Fruit fly (Drosophila melanogaster) whole organism, embryonic: ENCODE results near the gene CG13252.
A peak's percentile ranks its signal among the peaks of the same experiment; 100 is the strongest.

ENCODE experiments used
- Bdp1 ChIP-seq: fragments of 200-800 bp; sonication (Bioruptor generic); optimal IDR thresholded peaks from 3 replicates; lab custom pipeline; 2016; ENCODE audit warnings: missing biosample characterization, missing genetic modification characterization
- BtbVII ChIP-seq: fragments of 200-800 bp; sonication (Bioruptor generic); optimal IDR thresholded peaks from 3 replicates; lab custom pipeline; 2017; ENCODE audit warnings: missing biosample characterization, mild to moderate bottlenecking, missing genetic modification characterization
- CG10462 ChIP-seq: fragments of 200-800 bp; sonication (Bioruptor generic); optimal IDR thresholded peaks from 2 replicates; lab custom pipeline; 2016; ENCODE audit warnings: missing biosample characterization, missing genetic modification characterization
- CG1647 ChIP-seq: fragments of 200-800 bp; sonication (Bioruptor generic); optimal IDR thresholded peaks from 3 replicates; lab custom pipeline; 2016; ENCODE audit warnings: missing biosample characterization, missing genetic modification characterization
- CG17328 ChIP-seq: fragments of 200-800 bp; sonication (Bioruptor generic); IDR thresholded peaks from 2 replicates; pipeline ENCODE4 v1.3.6; 2022; ENCODE audit warnings: missing biosample characterization, missing genetic modification characterization
- CG2120 ChIP-seq: fragments of 200-800 bp; sonication (Bioruptor generic); optimal IDR thresholded peaks from 3 replicates; lab custom pipeline; 2016; ENCODE audit warnings: missing biosample characterization, missing genetic modification characterization
- CG2199 ChIP-seq: fragments of 200-800 bp; sonication (Bioruptor generic); IDR thresholded peaks from 3 replicates; pipeline ENCODE4 v1.3.6; 2022; ENCODE audit warnings: missing biosample characterization, missing genetic modification characterization
- CG2875 ChIP-seq: fragments of 200-800 bp; sonication (Bioruptor generic); optimal IDR thresholded peaks from 2 replicates; lab custom pipeline; 2017; ENCODE audit warnings: missing biosample characterization, mild to moderate bottlenecking, missing genetic modification characterization, missing genetic modification reagents
- CG2889 ChIP-seq: fragments of 200-800 bp; sonication (Bioruptor generic); IDR thresholded peaks from 3 replicates; pipeline ENCODE4 v1.3.6; 2022; ENCODE audit warnings: missing biosample characterization, missing genetic modification characterization
- CG30020 ChIP-seq: fragments of 200-800 bp; optimal IDR thresholded peaks from 2 replicates; lab custom pipeline; 2019; ENCODE audit warnings: missing biosample characterization, mild to moderate bottlenecking, missing genetic modification characterization, moderate library complexity
- CG3281 ChIP-seq: fragments of 200-800 bp; sonication (Bioruptor generic); optimal IDR thresholded peaks from 3 replicates; lab custom pipeline; 2017; ENCODE audit warnings: missing biosample characterization, mild to moderate bottlenecking, missing genetic modification characterization
- CG33557 ChIP-seq: fragments of 200-800 bp; sonication (Bioruptor generic); optimal IDR thresholded peaks from 2 replicates; lab custom pipeline; 2019; ENCODE audit warnings: missing biosample characterization, mild to moderate bottlenecking, missing genetic modification characterization, moderate library complexity
- CG3407 ChIP-seq: fragments of 200-800 bp; sonication (Bioruptor generic); optimal IDR thresholded peaks from 2 replicates; lab custom pipeline; 2018; ENCODE audit warnings: missing biosample characterization, mild to moderate bottlenecking, missing genetic modification characterization
- CG4328 ChIP-seq: fragments of 200-800 bp; sonication (Bioruptor generic); optimal IDR thresholded peaks from 3 replicates; lab custom pipeline; 2017; ENCODE audit warnings: missing biosample characterization, missing genetic modification reagents, missing genetic modification characterization
- CG4424 ChIP-seq: fragments of 200-800 bp; sonication (Bioruptor generic); optimal IDR thresholded peaks from 3 replicates; lab custom pipeline; 2016; ENCODE audit warnings: missing biosample characterization, missing genetic modification characterization
- CG6175 ChIP-seq: fragments of 200-800 bp; sonication (Bioruptor generic); IDR thresholded peaks from 3 replicates; pipeline ENCODE4 v1.3.6; 2022; ENCODE audit warnings: missing biosample characterization, missing genetic modification characterization
- CG6813 ChIP-seq: fragments of 200-800 bp; sonication (Bioruptor generic); optimal IDR thresholded peaks from 2 replicates; lab custom pipeline; 2017; ENCODE audit warnings: missing biosample characterization, missing genetic modification characterization, mild to moderate bottlenecking, moderate library complexity, missing genetic modification reagents
- CG8388 ChIP-seq: fragments of 200-800 bp; sonication (Bioruptor generic); optimal IDR thresholded peaks from 2 replicates; lab custom pipeline; 2019; ENCODE audit warnings: missing biosample characterization, mild to moderate bottlenecking, missing genetic modification characterization, moderate library complexity
- CG9215 ChIP-seq: fragments of 200-800 bp; sonication (Bioruptor generic); IDR thresholded peaks from 2 replicates; pipeline ENCODE4 v1.3.6; 2022; ENCODE audit warnings: missing biosample characterization, missing genetic modification characterization
- Camta ChIP-seq: fragments of 200-800 bp; sonication (Bioruptor generic); optimal IDR thresholded peaks from 2 replicates; lab custom pipeline; 2016; ENCODE audit warnings: missing biosample characterization, missing genetic modification characterization
- CrebB ChIP-seq: fragments of 200-800 bp; sonication (Bioruptor generic); optimal IDR thresholded peaks from 3 replicates; lab custom pipeline; 2018; ENCODE audit warnings: missing biosample characterization, mild to moderate bottlenecking, missing genetic modification characterization
- Dip3 ChIP-seq: fragments of 200-800 bp; sonication (Bioruptor generic); optimal IDR thresholded peaks from 3 replicates; lab custom pipeline; 2016; ENCODE audit warnings: missing biosample characterization, missing genetic modification characterization
- Doc2 ChIP-seq: fragments of 200-800 bp; sonication (Bioruptor generic); IDR thresholded peaks from 2 replicates; pipeline ENCODE4 v1.3.6; 2022; ENCODE audit warnings: missing biosample characterization, missing genetic modification characterization
- Dp ChIP-seq: fragments of 200-800 bp; sonication (Bioruptor generic); optimal IDR thresholded peaks from 2 replicates; lab custom pipeline; 2018; ENCODE audit warnings: missing biosample characterization, mild to moderate bottlenecking, missing genetic modification characterization, moderate library complexity
- E2f1 ChIP-seq: fragments of 200-800 bp; sonication (Bioruptor generic); IDR thresholded peaks from 2 replicates; pipeline ENCODE4 v1.3.6; 2022; ENCODE audit warnings: missing biosample characterization, missing genetic modification characterization
- HHEX ChIP-seq: fragments of 200-800 bp; sonication (Bioruptor generic); optimal IDR thresholded peaks from 3 replicates; lab custom pipeline; 2017; ENCODE audit warnings: missing biosample characterization, mild to moderate bottlenecking, missing genetic modification characterization, missing genetic modification reagents
- Jarid2 ChIP-seq: fragments of 200-800 bp; sonication (Bioruptor generic); optimal IDR thresholded peaks from 3 replicates; lab custom pipeline; 2017; ENCODE audit warnings: mild to moderate bottlenecking, missing biosample characterization, missing genetic modification reagents, missing genetic modification characterization
- Myb ChIP-seq: fragments of 200-800 bp; sonication (Bioruptor generic); optimal IDR thresholded peaks from 2 replicates; lab custom pipeline; 2016; ENCODE audit warnings: missing biosample characterization, missing genetic modification characterization
- Nf-YC ChIP-seq: fragments of 200-800 bp; optimal IDR thresholded peaks from 3 replicates; lab custom pipeline; 2019; ENCODE audit warnings: missing biosample characterization, mild to moderate bottlenecking, missing genetic modification characterization, moderate library complexity
- Sox100B ChIP-seq: fragments of 200-800 bp; sonication (Bioruptor generic); optimal IDR thresholded peaks from 3 replicates; lab custom pipeline; 2018; ENCODE audit warnings: missing biosample characterization, mild to moderate bottlenecking, missing genetic modification characterization
- Stat92E ChIP-seq, 3 experiments: fragments of >200 bp in 2 of 3; fragments of 200-800 bp in 1 of 3; sonication (Bioruptor generic) in 1 of 3; optimal IDR thresholded peaks; 2 replicates each; lab custom pipeline; 2017 to 2019; ENCODE audit warnings: missing biosample characterization in 3 of 3, missing genetic modification characterization in 3 of 3, mild to moderate bottlenecking in 1 of 3, moderate library complexity in 1 of 3
- Tbp ChIP-seq: fragments of >200 bp; optimal IDR thresholded peaks from 2 replicates; lab custom pipeline; 2018; ENCODE audit warnings: missing biosample characterization, missing genetic modification characterization
- Trl ChIP-seq, 3 experiments: fragments of >200 bp in 2 of 3; fragments of 200-800 bp in 1 of 3; sonication (Bioruptor generic) in 1 of 3; optimal IDR thresholded peaks; 2 replicates in 1 of 3; 3 replicates in 2 of 3; lab custom pipeline; 2016 to 2017; ENCODE audit warnings: missing biosample characterization in 1 of 3, missing genetic modification characterization in 1 of 3
- Xbp1 ChIP-seq: fragments of 200-800 bp; sonication (Bioruptor generic); optimal IDR thresholded peaks from 3 replicates; lab custom pipeline; 2016; ENCODE audit warnings: missing biosample characterization, mild to moderate bottlenecking, missing genetic modification characterization
- al ChIP-seq: fragments of 200-800 bp; sonication (Bioruptor generic); IDR thresholded peaks from 2 replicates; pipeline ENCODE4 v1.3.6; 2022; ENCODE audit warnings: missing biosample characterization, missing genetic modification characterization
- bcd ChIP-seq: fragments of 200-800 bp; sonication (Bioruptor generic); optimal IDR thresholded peaks from 2 replicates; lab custom pipeline; 2017; ENCODE audit warnings: missing biosample characterization, mild to moderate bottlenecking, missing genetic modification characterization
- ci ChIP-seq: fragments of 200-800 bp; sonication (Bioruptor generic); IDR thresholded peaks from 3 replicates; pipeline ENCODE4 v1.3.6; 2022; ENCODE audit warnings: missing biosample characterization, missing genetic modification characterization
- crc ChIP-seq: fragments of 200-800 bp; sonication (Bioruptor generic); optimal IDR thresholded peaks from 2 replicates; lab custom pipeline; 2016; ENCODE audit warnings: missing biosample characterization, missing genetic modification characterization
- dm ChIP-seq: fragments of 200-800 bp; sonication (Bioruptor generic); optimal IDR thresholded peaks from 3 replicates; lab custom pipeline; 2016; ENCODE audit warnings: missing biosample characterization, missing genetic modification characterization
- dpn ChIP-seq, 2 experiments: fragments of 200-800 bp; sonication (Bioruptor generic); optimal IDR thresholded peaks; 3 replicates each; lab custom pipeline; 2016; ENCODE audit warnings: missing biosample characterization in 2 of 2, missing genetic modification characterization in 2 of 2
- gro ChIP-seq: fragments of 200-800 bp; sonication (Bioruptor generic); optimal IDR thresholded peaks from 2 replicates; lab custom pipeline; 2016; ENCODE audit warnings: missing biosample characterization, missing genetic modification characterization
- lmd ChIP-seq: fragments of 200-800 bp; sonication (Bioruptor generic); IDR thresholded peaks from 2 replicates; pipeline ENCODE4 v1.3.6; 2022; ENCODE audit warnings: missing biosample characterization, missing genetic modification characterization
- mirr ChIP-seq: fragments of 200-800 bp; sonication (Bioruptor generic); optimal IDR thresholded peaks from 3 replicates; lab custom pipeline; 2018; ENCODE audit warnings: missing biosample characterization, mild to moderate bottlenecking, missing genetic modification characterization
- nau ChIP-seq: fragments of 200-800 bp; sonication (Bioruptor generic); optimal IDR thresholded peaks from 3 replicates; lab custom pipeline; 2017; ENCODE audit warnings: missing biosample characterization, mild to moderate bottlenecking, missing genetic modification characterization, missing genetic modification reagents
- nerfin-1 ChIP-seq: fragments of 200-800 bp; sonication (Bioruptor generic); optimal IDR thresholded peaks from 3 replicates; lab custom pipeline; 2019; ENCODE audit warnings: missing biosample characterization, mild to moderate bottlenecking, missing genetic modification characterization, moderate library complexity
- pzg ChIP-seq: fragments of 200-800 bp; sonication (Bioruptor generic); optimal IDR thresholded peaks from 3 replicates; lab custom pipeline; 2018; ENCODE audit warnings: missing biosample characterization, mild to moderate bottlenecking, missing genetic modification characterization, moderate library complexity
- salm ChIP-seq: fragments of 200-800 bp; sonication (Bioruptor generic); optimal IDR thresholded peaks from 2 replicates; lab custom pipeline; 2018; ENCODE audit warnings: missing biosample characterization, mild to moderate bottlenecking, missing genetic modification characterization
- stc ChIP-seq: fragments of 200-800 bp; sonication (Bioruptor generic); IDR thresholded peaks from 2 replicates; pipeline ENCODE4 v1.3.6; 2022; ENCODE audit warnings: missing biosample characterization, missing genetic modification characterization
- tup ChIP-seq: fragments of 200-800 bp; sonication (Bioruptor generic); optimal IDR thresholded peaks from 2 replicates; lab custom pipeline; 2016; ENCODE audit warnings: missing biosample characterization, mild to moderate bottlenecking, missing genetic modification characterization, moderate library complexity
- unpg ChIP-seq: fragments of 200-800 bp; sonication (Bioruptor generic); optimal IDR thresholded peaks from 3 replicates; lab custom pipeline; 2018; ENCODE audit warnings: missing biosample characterization, mild to moderate bottlenecking, missing genetic modification characterization, moderate library complexity
- z ChIP-seq: fragments of 200-800 bp; sonication (Bioruptor generic); IDR thresholded peaks from 3 replicates; pipeline ENCODE4 v1.3.6; 2022; ENCODE audit warnings: missing biosample characterization, missing genetic modification characterization

The CG13252 gene

dm6 chr3L:20792693-20793092 lies 62.3 kb downstream of the CG13252 start, which contains the start of gene Six4 (continued):
- TF ChIP-seq unpg (GFP tag; lab: Kevin White, UChicago) (no peak), Bdp1 (GFP tag; lab: Kevin White, UChicago) (no peak), CG17328 (peak; percentile 41; the same call in 1 of the 2 replicates), CG6813 (GFP tag; lab: Kevin White, UChicago) (peak; percentile 49), CG10462 (GFP tag; lab: Kevin White, UChicago) (no peak), CG33557 (GFP tag; lab: Kevin White, UChicago) (peak; percentile 63), pzg (no peak), CG8388 (GFP tag; lab: Kevin White, UChicago) (peak; percentile 27), Myb (GFP tag; lab: Kevin White, UChicago) (no peak), CG4424 (GFP tag; lab: Kevin White, UChicago) (no peak), Tbp (GFP tag; lab: Kevin White, UChicago) (no peak), CG9215 (GFP tag; lab: Robert Waterston, UW) (no peak), Stat92E (GFP tag; optimal IDR thresholded peaks at IDR 0.05; lab: Kevin White, UChicago) (no peak), gro (no peak), Dip3 (GFP tag; lab: Kevin White, UChicago) (no peak), bcd (GFP tag; lab: Kevin White, UChicago) (no peak), BtbVII (GFP tag; lab: Kevin White, UChicago) (no peak), CG2889 (GFP tag; lab: Robert Waterston, UW) (no peak), CG30020 (tag; lab: Kevin White, UChicago) (peak; percentile 8), Dp (GFP tag; lab: Kevin White, UChicago) (no peak), Nf-YC (tag; lab: Kevin White, UChicago) (peak; percentile 94), stc (GFP tag; lab: Robert Waterston, UW) (no peak), CG3281 (no peak), tup (no peak), nerfin-1 (tag; lab: Kevin White, UChicago) (peak; percentile 82), CG2120 (GFP tag; lab: Kevin White, UChicago) (no peak), Camta (no peak), Xbp1 (GFP tag; lab: Kevin White, UChicago) (no peak), CG2875 (GFP tag; lab: Kevin White, UChicago) (no peak), CrebB (tag; lab: Kevin White, UChicago) (no peak), Trl (optimal IDR thresholded peaks at IDR 0.05; lab: Kevin White, UChicago) (no peak), Trl (GFP tag; optimal IDR thresholded peaks at IDR 0.05; lab: Kevin White, UChicago) (no peak), Sox100B (no peak), nau (GFP tag; lab: Kevin White, UChicago) (no peak), al (GFP tag; lab: Robert Waterston, UW) (no peak), dm (GFP tag; lab: Kevin White, UChicago) (no peak), CG6175 (GFP tag; lab: Robert Waterston, UW) (0 out of 3 replicates have a peak, but pooled peaks have one; percentile 12), mirr (GFP tag; lab: Kevin White, UChicago) (no peak), Doc2 (no peak), z (no peak), ci (GFP tag; lab: Robert Waterston, UW) (peak; percentile 59; the same call in 2 of the 3 replicates), CG2199 (GFP tag; lab: Robert Waterston, UW) (no peak), lmd (GFP tag; lab: Robert Waterston, UW) (no peak), HHEX (GFP tag; lab: Kevin White, UChicago) (no peak), CG3407 (GFP tag; lab: Kevin White, UChicago) (no peak), Jarid2 (peak; percentile 74), dpn (GFP tag; optimal IDR thresholded peaks at IDR 0.05; lab: Kevin White, UChicago) (no peak), E2f1 (GFP tag; lab: Robert Waterston, UW) (no peak), salm (tag; lab: Kevin White, UChicago) (no peak), CG4328 (GFP tag; lab: Kevin White, UChicago) (peak; percentile 7), CG1647 (no peak), crc (GFP tag; lab: Kevin White, UChicago) (no peak)
